Worm (Caenorhabditis elegans): ENCODE data around the gene K04G11.3.

- TF ChIP-seq ztf-4 (tag; optimal IDR thresholded peaks at IDR 0.05) (no peak), mdl-1 (tag; optimal IDR thresholded peaks at IDR 0.05) (no peak), nhr-237 (tag; optimal IDR thresholded peaks at IDR 0.05) (no peak), sox-4 (tag; optimal IDR thresholded peaks at IDR 0.05) (no peak), lin-39 (tag; optimal IDR thresholded peaks at IDR 0.05) (no peak), nhr-12 (tag; optimal IDR thresholded peaks at IDR 0.05) (no peak), ceh-82 (tag; optimal IDR thresholded peaks at IDR 0.05) (no peak), tbx-2 (tag; optimal IDR thresholded peaks at IDR 0.05) (no peak), elt-3 (tag; optimal IDR thresholded peaks at IDR 0.05) (no peak), snpc-4 (tag; optimal IDR thresholded peaks at IDR 0.05) (no peak), ceh-88 (GFP tag; IDR thresholded peaks at IDR 0.05) (no peak), unc-130 (tag; optimal IDR thresholded peaks at IDR 0.05) (no peak)
These were observed 20.9 kb downstream of the K04G11.3 start for ce11 chrX:14326578-14326977.
